Fruit fly (Drosophila melanogaster) whole organism, embryonic: Measurements from ENCODE around the gene retinin.
A peak's percentile ranks its signal among the peaks of the same experiment; 100 is the strongest.

Experiments
- CG10147 ChIP-seq: fragments of 200-800 bp; sonication (Bioruptor generic); optimal IDR thresholded peaks from 2 replicates; lab custom pipeline; 2019; ENCODE audit warnings: missing biosample characterization, mild to moderate bottlenecking, missing genetic modification characterization, moderate library complexity
- CG11085 ChIP-seq: fragments of 200-800 bp; sonication (Bioruptor generic); IDR thresholded peaks from 2 replicates; pipeline ENCODE4 v1.3.6; 2022; ENCODE audit warnings: missing biosample characterization, missing genetic modification characterization
- CG11456 ChIP-seq: fragments of 200-800 bp; sonication (Bioruptor generic); IDR thresholded peaks from 3 replicates; pipeline ENCODE4 v1.3.6; 2022; ENCODE audit warnings: missing biosample characterization, missing genetic modification characterization
- CG12391 ChIP-seq: fragments of 200-800 bp; sonication (Bioruptor generic); optimal IDR thresholded peaks from 3 replicates; lab custom pipeline; 2018; ENCODE audit warnings: missing biosample characterization, mild to moderate bottlenecking, missing genetic modification characterization, moderate library complexity
- CG14441 ChIP-seq: fragments of 200-800 bp; sonication (Bioruptor generic); IDR thresholded peaks from 2 replicates; pipeline ENCODE4 v1.3.6; 2022; ENCODE audit warnings: missing biosample characterization, missing genetic modification characterization
- CG15514 ChIP-seq: fragments of 200-800 bp; sonication (Bioruptor generic); optimal IDR thresholded peaks from 3 replicates; lab custom pipeline; 2017; ENCODE audit warnings: missing biosample characterization, missing genetic modification characterization, mild to moderate bottlenecking, moderate library complexity, missing genetic modification reagents
- CG2889 ChIP-seq: fragments of 200-800 bp; sonication (Bioruptor generic); IDR thresholded peaks from 3 replicates; pipeline ENCODE4 v1.3.6; 2022; ENCODE audit warnings: missing biosample characterization, missing genetic modification characterization
- CG32532 ChIP-seq: fragments of 200-800 bp; sonication (Bioruptor generic); IDR thresholded peaks from 2 replicates; pipeline ENCODE4 v1.3.6; 2022; ENCODE audit warnings: missing biosample characterization, missing genetic modification characterization
- CG34376 ChIP-seq: fragments of 200-800 bp; sonication (Bioruptor generic); optimal IDR thresholded peaks from 2 replicates; lab custom pipeline; 2018; ENCODE audit warnings: missing biosample characterization, mild to moderate bottlenecking, missing genetic modification characterization
- CG4282 ChIP-seq: fragments of 200-800 bp; sonication (Bioruptor generic); optimal IDR thresholded peaks from 2 replicates; lab custom pipeline; 2016; ENCODE audit warnings: missing biosample characterization, missing genetic modification characterization
- CG4360 ChIP-seq: fragments of 200-800 bp; sonication (Bioruptor generic); IDR thresholded peaks from 2 replicates; pipeline ENCODE4 v1.3.6; 2022; ENCODE audit warnings: missing biosample characterization, missing genetic modification characterization
- CG6175 ChIP-seq: fragments of 200-800 bp; sonication (Bioruptor generic); IDR thresholded peaks from 3 replicates; pipeline ENCODE4 v1.3.6; 2022; ENCODE audit warnings: missing biosample characterization, missing genetic modification characterization
- CG6272 ChIP-seq: fragments of 200-800 bp; sonication (Bioruptor generic); IDR thresholded peaks from 2 replicates; pipeline ENCODE4 v1.3.6; 2022; ENCODE audit warnings: missing biosample characterization, missing genetic modification characterization
- CG6683 ChIP-seq: fragments of 200-800 bp; sonication (Bioruptor generic); optimal IDR thresholded peaks from 2 replicates; lab custom pipeline; 2017; ENCODE audit warnings: missing biosample characterization, mild to moderate bottlenecking, missing genetic modification characterization, missing genetic modification reagents
- CG6854 ChIP-seq: fragments of 200-800 bp; sonication (Bioruptor generic); optimal IDR thresholded peaks from 3 replicates; lab custom pipeline; 2017; ENCODE audit warnings: missing biosample characterization, mild to moderate bottlenecking, missing genetic modification characterization
- CG7987 ChIP-seq: fragments of 200-800 bp; sonication (Bioruptor generic); optimal IDR thresholded peaks from 2 replicates; lab custom pipeline; 2018; ENCODE audit warnings: missing biosample characterization, mild to moderate bottlenecking, missing genetic modification characterization, moderate library complexity
- CG8290 ChIP-seq, 3 experiments: fragments of 200-800 bp; sonication (Bioruptor generic); optimal IDR thresholded peaks; 2 replicates each; lab custom pipeline; 2016 to 2019; ENCODE audit warnings: missing biosample characterization in 3 of 3, missing genetic modification characterization in 3 of 3, mild to moderate bottlenecking in 2 of 3, moderate library complexity in 1 of 3
- Dip2 ChIP-seq: fragments of 200-800 bp; sonication (Bioruptor generic); IDR thresholded peaks from 2 replicates; pipeline ENCODE4 v1.3.6; 2022; ENCODE audit warnings: missing biosample characterization, missing genetic modification characterization
- Dref ChIP-seq: fragments of 200-800 bp; sonication (Bioruptor generic); IDR thresholded peaks from 2 replicates; pipeline ENCODE4 v1.3.6; 2022; ENCODE audit warnings: missing biosample characterization, missing genetic modification characterization
- E2f1 ChIP-seq: fragments of 200-800 bp; sonication (Bioruptor generic); IDR thresholded peaks from 2 replicates; pipeline ENCODE4 v1.3.6; 2022; ENCODE audit warnings: missing biosample characterization, missing genetic modification characterization
- Ets65A ChIP-seq: fragments of 200-800 bp; sonication (Bioruptor generic); peaks from one replicate; lab custom pipeline; 2016; ENCODE audit warnings: missing biosample characterization, missing genetic modification characterization
- Med ChIP-seq: fragments of 200-800 bp; sonication (Bioruptor generic); peaks from one replicate; lab custom pipeline; 2016; ENCODE audit warnings: missing biosample characterization, missing genetic modification characterization, mild to moderate bottlenecking, inconsistent platforms, moderate library complexity
- Mrtf ChIP-seq: fragments of 200-800 bp; sonication (Bioruptor generic); IDR thresholded peaks from 3 replicates; pipeline ENCODE4 v1.3.6; 2022; ENCODE audit warnings: missing biosample characterization, missing genetic modification characterization
- NFAT ChIP-seq: fragments of 200-800 bp; sonication (Bioruptor generic); IDR thresholded peaks from 2 replicates; pipeline ENCODE4 v1.3.6; 2022; ENCODE audit warnings: missing biosample characterization, missing genetic modification characterization
- Rfx ChIP-seq: fragments of 200-800 bp; sonication (Bioruptor generic); IDR thresholded peaks from 2 replicates; pipeline ENCODE4 v1.3.6; 2022; ENCODE audit warnings: missing biosample characterization, missing genetic modification characterization
- Side ChIP-seq: fragments of 200-800 bp; sonication (Bioruptor generic); optimal IDR thresholded peaks from 2 replicates; lab custom pipeline; 2016; ENCODE audit warnings: missing biosample characterization, missing genetic modification characterization
- Tbp ChIP-seq: fragments of >200 bp; optimal IDR thresholded peaks from 2 replicates; lab custom pipeline; 2018; ENCODE audit warnings: missing biosample characterization, missing genetic modification characterization
- Xbp1 ChIP-seq: fragments of 200-800 bp; sonication (Bioruptor generic); optimal IDR thresholded peaks from 3 replicates; lab custom pipeline; 2016; ENCODE audit warnings: missing biosample characterization, mild to moderate bottlenecking, missing genetic modification characterization
- ab ChIP-seq: fragments of 200-800 bp; sonication (Bioruptor generic); optimal IDR thresholded peaks from 2 replicates; lab custom pipeline; 2016; ENCODE audit warnings: missing biosample characterization, missing genetic modification characterization
- ase ChIP-seq: fragments of 200-800 bp; sonication (Bioruptor generic); IDR thresholded peaks from 3 replicates; pipeline ENCODE4 v1.3.6; 2022; ENCODE audit warnings: missing biosample characterization, missing genetic modification characterization
- bowl ChIP-seq: fragments of 200-800 bp; sonication (Bioruptor generic); IDR thresholded peaks from 2 replicates; pipeline ENCODE4 v1.3.6; 2022; ENCODE audit warnings: missing biosample characterization, missing genetic modification characterization
- ci ChIP-seq: fragments of 200-800 bp; sonication (Bioruptor generic); IDR thresholded peaks from 3 replicates; pipeline ENCODE4 v1.3.6; 2022; ENCODE audit warnings: missing biosample characterization, missing genetic modification characterization
- crc ChIP-seq: fragments of 200-800 bp; sonication (Bioruptor generic); optimal IDR thresholded peaks from 2 replicates; lab custom pipeline; 2016; ENCODE audit warnings: missing biosample characterization, missing genetic modification characterization
- dan ChIP-seq: fragments of 200-800 bp; sonication (Bioruptor generic); IDR thresholded peaks from 2 replicates; pipeline ENCODE4 v1.3.6; 2022; ENCODE audit warnings: missing biosample characterization, missing genetic modification characterization
- emc ChIP-seq: fragments of 200-800 bp; sonication (Bioruptor generic); optimal IDR thresholded peaks from 2 replicates; lab custom pipeline; 2016; ENCODE audit warnings: missing biosample characterization, missing genetic modification characterization
- gro ChIP-seq: fragments of 200-800 bp; sonication (Bioruptor generic); optimal IDR thresholded peaks from 2 replicates; lab custom pipeline; 2016; ENCODE audit warnings: missing biosample characterization, missing genetic modification characterization
- lmd ChIP-seq: fragments of 200-800 bp; sonication (Bioruptor generic); IDR thresholded peaks from 2 replicates; pipeline ENCODE4 v1.3.6; 2022; ENCODE audit warnings: missing biosample characterization, missing genetic modification characterization
- nau ChIP-seq: fragments of 200-800 bp; sonication (Bioruptor generic); optimal IDR thresholded peaks from 3 replicates; lab custom pipeline; 2017; ENCODE audit warnings: missing biosample characterization, mild to moderate bottlenecking, missing genetic modification characterization, missing genetic modification reagents
- pan ChIP-seq, 4 experiments: fragments of >200 bp in 3 of 4; fragments of 200-800 bp in 1 of 4; sonication (Bioruptor generic) in 1 of 4; optimal IDR thresholded peaks in 3 of 4; IDR thresholded peaks in 1 of 4; 2 replicates each; pipeline versions ENCODE4 v1.3.6 to Lab custom; 2017 to 2022; ENCODE audit warnings: missing biosample characterization in 2 of 4, missing genetic modification characterization in 2 of 4, mixed read lengths in 1 of 4
- pho ChIP-seq: fragments of 200-800 bp; sonication (Bioruptor generic); optimal IDR thresholded peaks from 2 replicates; lab custom pipeline; 2016; ENCODE audit warnings: missing biosample characterization, missing genetic modification characterization
- pnt ChIP-seq: fragments of 200-800 bp; sonication (Bioruptor generic); optimal IDR thresholded peaks from 3 replicates; lab custom pipeline; 2016; ENCODE audit warnings: missing biosample characterization, missing genetic modification characterization
- ro ChIP-seq: fragments of 200-800 bp; sonication (Bioruptor generic); IDR thresholded peaks from 2 replicates; pipeline ENCODE4 v1.3.6; 2022; ENCODE audit warnings: missing biosample characterization, missing genetic modification characterization
- row ChIP-seq: fragments of 200-800 bp; sonication (Bioruptor generic); IDR thresholded peaks from 3 replicates; pipeline ENCODE4 v1.3.6; 2022; ENCODE audit warnings: missing biosample characterization, missing genetic modification characterization
- sd ChIP-seq: fragments of 200-800 bp; sonication (Bioruptor generic); optimal IDR thresholded peaks from 3 replicates; lab custom pipeline; 2018; ENCODE audit warnings: missing biosample characterization, mild to moderate bottlenecking, missing genetic modification characterization, moderate library complexity
- so ChIP-seq: fragments of 200-800 bp; sonication (Bioruptor generic); IDR thresholded peaks from 3 replicates; pipeline ENCODE4 v1.3.6; 2022; ENCODE audit warnings: missing biosample characterization, missing genetic modification characterization
- sqz ChIP-seq: fragments of 200-800 bp; sonication (Bioruptor generic); optimal IDR thresholded peaks from 3 replicates; lab custom pipeline; 2018; ENCODE audit warnings: missing biosample characterization, mild to moderate bottlenecking, missing genetic modification characterization
- ssp ChIP-seq: fragments of 200-800 bp; sonication (Bioruptor generic); IDR thresholded peaks from 2 replicates; pipeline ENCODE4 v1.3.6; 2022; ENCODE audit warnings: missing biosample characterization, missing genetic modification characterization
- wek ChIP-seq: fragments of 200-800 bp; sonication (Bioruptor generic); optimal IDR thresholded peaks from 3 replicates; lab custom pipeline; 2018; ENCODE audit warnings: missing biosample characterization, mild to moderate bottlenecking, missing genetic modification characterization, moderate library complexity

retinin gene

DNA sequence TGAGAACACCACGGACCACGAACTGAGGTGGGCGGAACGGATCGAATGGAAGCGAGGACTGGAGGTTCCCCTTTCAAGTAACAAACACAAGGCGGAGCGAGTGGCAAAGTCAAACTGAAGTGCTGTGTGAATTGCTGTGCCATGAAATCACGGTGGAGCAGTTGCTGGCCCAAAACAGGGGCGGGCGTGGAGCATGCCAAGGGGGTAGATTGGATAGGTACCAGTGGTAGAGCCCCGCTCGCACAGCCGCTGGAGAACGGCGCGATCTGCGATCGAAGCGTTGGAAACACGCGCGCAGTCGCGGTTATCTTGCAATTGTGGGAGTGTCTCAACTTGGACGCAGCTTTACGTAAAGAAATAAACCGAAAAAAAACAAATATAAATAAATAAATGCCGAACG, 4.0 kb upstream of the retinin start, which contains the start of gene CG13038:
TSS of gene CG13038 (minus strand) at position 118 of the 400 bp plus-strand sequence.
- peak; percentile 26 for TF ChIP-seq sd (tag; lab: Kevin White, UChicago)
- 0 out of 3 replicates have a peak, but pooled peaks have one; percentile 23 for TF ChIP-seq CG6175 (GFP tag; lab: Robert Waterston, UW)
- 0 out of 2 replicates have a peak, but pooled peaks have one; percentile 35 for TF ChIP-seq CG11085 (GFP tag; lab: Robert Waterston, UW)
- 0 out of 2 replicates have a peak, but pooled peaks have one; percentile 13 for TF ChIP-seq Dref (GFP tag; lab: Robert Waterston, UW)
- TF ChIP-seq ase = 0 out of 3 replicates have a peak, but pooled peaks have one; percentile 18
- TF ChIP-seq pan (optimal IDR thresholded peaks at IDR 0.05; lab: Kevin White, UChicago) = no peak
- peak in 1 of 2 experiments; percentile 9 for TF ChIP-seq pan (GFP tag; optimal IDR thresholded peaks at IDR 0.05 in 1 of 2, IDR thresholded peaks at IDR 0.05 in 1 of 2)
- TF ChIP-seq Med (GFP tag; lab: Kevin White, UChicago) = peak; percentile 34
- TF ChIP-seq ci (GFP tag; lab: Robert Waterston, UW) = 0 out of 3 replicates have a peak, but pooled peaks have one; percentile 19
- TF ChIP-seq Ets65A (GFP tag; lab: Kevin White, UChicago) = peak; percentile 75
- TF ChIP-seq bowl (GFP tag; lab: Robert Waterston, UW) = 0 out of 2 replicates have a peak, but pooled peaks have one; percentile 10
- peak; percentile 13; the same call in 1 of the 2 replicates for TF ChIP-seq lmd (GFP tag; lab: Robert Waterston, UW)
- no peak for TF ChIP-seq nau (GFP tag; lab: Kevin White, UChicago)
- TF ChIP-seq NFAT (GFP tag; lab: Robert Waterston, UW) = peak; percentile 39; the same call in 1 of the 2 replicates
- peak; percentile 6 for TF ChIP-seq sqz (GFP tag; lab: Kevin White, UChicago)
- no peak for TF ChIP-seq CG7987 (GFP tag; lab: Kevin White, UChicago)
- 0 out of 3 replicates have a peak, but pooled peaks have one; percentile 24 for TF ChIP-seq CG11456
- TF ChIP-seq CG32532 (GFP tag; lab: Robert Waterston, UW) = peak; percentile 48
- TF ChIP-seq CG8290 (GFP tag; optimal IDR thresholded peaks at IDR 0.05; lab: Kevin White, UChicago) = no peak
- peak in 1 of 2 experiments; percentile 40 for TF ChIP-seq CG8290 (tag; optimal IDR thresholded peaks at IDR 0.05; lab: Kevin White, UChicago)
- TF ChIP-seq Rfx (GFP tag; lab: Robert Waterston, UW) = peak; percentile 48; the same call in 1 of the 2 replicates
- TF ChIP-seq CG14441 = peak; percentile 57
- TF ChIP-seq Mrtf = 0 out of 3 replicates have a peak, but pooled peaks have one; percentile 29
- TF ChIP-seq CG6854 = no peak
- no peak for TF ChIP-seq Tbp
- TF ChIP-seq row (GFP tag; lab: Robert Waterston, UW) = no peak

DNA sequence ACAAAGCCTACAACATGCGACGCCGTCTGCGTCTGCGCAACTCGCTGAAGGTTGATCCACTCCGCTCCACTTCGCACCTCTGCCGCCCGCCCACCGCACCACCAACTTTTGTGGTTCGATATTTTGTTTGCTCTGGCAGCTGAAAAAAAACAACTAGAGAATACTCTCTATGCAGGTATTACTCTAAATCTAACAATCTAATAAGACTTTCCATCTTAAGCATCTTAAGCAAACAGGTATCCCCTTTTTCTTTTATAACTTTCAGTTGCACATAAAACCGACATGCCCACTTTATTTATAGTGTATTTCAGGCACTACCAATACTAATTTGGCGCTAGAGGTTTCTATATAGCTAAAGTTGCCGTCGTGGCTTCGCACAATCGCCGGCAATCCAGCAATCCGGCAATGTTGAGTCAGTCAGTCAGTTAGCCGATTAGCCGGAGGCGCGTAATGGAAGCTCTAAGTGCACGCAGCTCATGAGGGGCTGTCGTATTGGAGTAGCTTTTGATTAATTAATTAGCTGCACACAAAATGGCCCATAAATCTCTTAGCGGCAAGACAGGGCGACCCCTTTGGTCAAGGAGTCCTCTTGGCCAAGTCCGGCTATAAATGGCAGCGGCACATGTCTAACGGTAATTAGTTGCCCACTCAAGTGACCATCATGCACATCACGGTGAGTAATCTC, 3.4 kb upstream of the retinin start, which contains the start of gene CG13058:
TSS of gene CG13058 (plus strand) at position 635 of the 685 bp plus-strand sequence.
- TF ChIP-seq CG34376 = peak; percentile 3
- TF ChIP-seq Xbp1 = peak; percentile 60
- TF ChIP-seq CG4282 (GFP tag; lab: Kevin White, UChicago) = no peak
- TF ChIP-seq sd (tag; lab: Kevin White, UChicago) = peak; percentile 8
- TF ChIP-seq so (GFP tag; lab: Robert Waterston, UW) = peak; percentile 89
- no peak for TF ChIP-seq CG12391
- TF ChIP-seq CG6272 (GFP tag; lab: Robert Waterston, UW) = no peak
- TF ChIP-seq Side (GFP tag; lab: Kevin White, UChicago) = no peak
- TF ChIP-seq CG7987 (GFP tag; lab: Kevin White, UChicago) = peak; percentile 9
- no peak for TF ChIP-seq ssp (GFP tag; lab: Robert Waterston, UW)
- 0 out of 3 replicates have a peak, but pooled peaks have one; percentile 34 for TF ChIP-seq CG2889
- TF ChIP-seq CG4360 (GFP tag; lab: Robert Waterston, UW) = no peak
- TF ChIP-seq Dip2 (GFP tag; lab: Robert Waterston, UW) = no peak
- no peak for TF ChIP-seq ro (GFP tag; lab: Robert Waterston, UW)
- no peak for TF ChIP-seq ab (GFP tag; lab: Kevin White, UChicago)
- no peak for TF ChIP-seq emc (GFP tag; lab: Kevin White, UChicago)
- no peak for TF ChIP-seq E2f1 (GFP tag; lab: Robert Waterston, UW)
- no peak for TF ChIP-seq pnt (GFP tag; lab: Kevin White, UChicago)
- no peak for TF ChIP-seq wek (GFP tag; lab: Kevin White, UChicago)
- TF ChIP-seq crc (GFP tag; lab: Kevin White, UChicago) = no peak
- peak; percentile 51 for TF ChIP-seq CG15514 (GFP tag; lab: Kevin White, UChicago)
- TF ChIP-seq CG6683 (GFP tag; lab: Kevin White, UChicago) = no peak
- TF ChIP-seq dan = no peak
- peak; percentile 77 for TF ChIP-seq bowl (GFP tag; lab: Robert Waterston, UW)
- peak; percentile 53 for TF ChIP-seq pho
- no peak for TF ChIP-seq gro (GFP tag; lab: Kevin White, UChicago)
- TF ChIP-seq CG10147 (GFP tag; lab: Kevin White, UChicago) = peak; percentile 60
